Worm (Caenorhabditis elegans) whole organism, mixed stage, embryonic: ENCODE results near the gene T22B7.8.
A peak's percentile ranks its signal among the peaks of the same experiment; 100 is the strongest.

ENCODE experiments used
- M03D4.4 ChIP-seq: sonication (generic microtip); optimal IDR thresholded peaks from 2 replicates; lab custom pipeline; 2017; ENCODE audit warnings: mild to moderate bottlenecking, missing genetic modification characterization, missing compliant biosample characterization
- elt-1 ChIP-seq: sonication (generic microtip); optimal IDR thresholded peaks from 2 replicates; lab custom pipeline; 2017; ENCODE audit warnings: missing genetic modification characterization, mild to moderate bottlenecking, missing compliant biosample characterization, antibody characterized with exemption, moderate library complexity, borderline replicate concordance; ENCODE audit not compliant: insufficient read depth

DNA sequence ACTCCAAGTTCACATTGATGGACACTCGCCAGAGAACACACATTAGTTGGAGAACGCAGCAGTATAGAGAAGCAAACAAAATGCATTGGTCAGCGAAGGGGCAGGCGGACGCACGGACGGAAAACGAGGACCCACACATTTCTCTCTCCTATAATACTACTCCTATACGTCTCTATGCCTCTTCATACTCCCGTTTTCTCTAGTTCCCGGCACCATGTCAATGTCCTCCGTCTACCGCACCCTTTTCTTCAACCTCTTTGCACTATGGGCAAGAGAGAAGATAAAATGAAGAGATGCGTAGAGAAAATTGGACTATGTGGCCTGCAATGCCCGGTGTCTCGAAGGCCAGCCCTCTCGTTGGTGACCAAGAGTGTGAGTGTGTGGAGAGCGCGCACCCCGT lies 54.3 kb downstream of the T22B7.8 start, which contains the start of gene set-20:
- peak; percentile 58 for TF ChIP-seq M03D4.4
- no peak for TF ChIP-seq elt-1 (tag; lab: Kevin White, UChicago)
